Worm (Caenorhabditis elegans): ENCODE results near the gene gly-9.
A peak's percentile ranks its signal among the peaks of the same experiment; 100 is the strongest.

- no peak for TF ChIP-seq ztf-11 (tag; optimal IDR thresholded peaks at IDR 0.05)
- no peak for TF ChIP-seq ama-1 (optimal IDR thresholded peaks at IDR 0.05)
- no peak for TF ChIP-seq aly-2 (tag; optimal IDR thresholded peaks at IDR 0.05)
- no peak for TF ChIP-seq tbx-2 (tag; optimal IDR thresholded peaks at IDR 0.05)
- TF ChIP-seq nhr-43 (tag; optimal IDR thresholded peaks at IDR 0.05; ENCODE audit: poor library complexity, severe bottlenecking), result no peak
- no peak for TF ChIP-seq eor-1 (tag; optimal IDR thresholded peaks at IDR 0.05)
- TF ChIP-seq lsy-12 (tag; optimal IDR thresholded peaks at IDR 0.05), result no peak
- TF ChIP-seq fkh-10 (GFP tag; optimal IDR thresholded peaks at IDR 0.05), result no peak
- peak; percentile 52 for TF ChIP-seq pqm-1 (tag; optimal IDR thresholded peaks at IDR 0.05)
- no peak for TF ChIP-seq pha-4 (tag; optimal IDR thresholded peaks at IDR 0.05)
These were observed 21.2 kb downstream of the gly-9 start for ce11 chrIII:11269206-11269605.
